3 worm cellular contexts compared by ENCODE assay signal in genomic region chrII:14604261-14604660, ce11.
TF ChIP-seq lines count a peak whose summit lies in the region.

No protein-coding gene starts in this region.

TF ChIP-seq in whole organism, L1 larva, 84 proteins besides CTCF, POLR2A, EP300 and RAD21:
- TF ChIP-seq ceh-63 (GFP tag; optimal IDR thresholded peaks at IDR 0.05; lab: Kevin White, UChicago) (no peak), lin-39 (tag; optimal IDR thresholded peaks at IDR 0.05; lab: Kevin White, UChicago) (no peak), unc-130 (tag; optimal IDR thresholded peaks at IDR 0.05; lab: Kevin White, UChicago) (no peak), nhr-20 (tag; optimal IDR thresholded peaks at IDR 0.05; lab: Kevin White, UChicago) (no peak), lin-35 (GFP tag; optimal IDR thresholded peaks at IDR 0.05; lab: Kevin White, UChicago) (no peak), egl-27 (tag; optimal IDR thresholded peaks at IDR 0.05; lab: Kevin White, UChicago) (no peak), pag-3 (tag; optimal IDR thresholded peaks at IDR 0.05; lab: Kevin White, UChicago; ENCODE audit: borderline replicate concordance, insufficient read depth) (no peak), C34B4.2 (tag; optimal IDR thresholded peaks at IDR 0.05; lab: Kevin White, UChicago) (no peak), ceh-88 (GFP tag; IDR thresholded peaks at IDR 0.05; lab: Robert Waterston, UW) (no peak), vab-15 (tag; optimal IDR thresholded peaks at IDR 0.05; lab: Kevin White, UChicago) (no peak), elt-2 (tag; optimal IDR thresholded peaks at IDR 0.05; lab: Kevin White, UChicago) (peak; percentile 15), skn-1 (tag; optimal IDR thresholded peaks at IDR 0.05; lab: Kevin White, UChicago) (no peak), nhr-90 (tag; optimal IDR thresholded peaks at IDR 0.05; lab: Kevin White, UChicago; ENCODE audit: poor library complexity) (no peak), ztf-4 (tag; optimal IDR thresholded peaks at IDR 0.05; lab: Kevin White, UChicago) (peak; percentile 49)
TF ChIP-seq in whole organism, L1 larva: peak in this region for 2.

TF ChIP-seq in whole organism, L4 larva, 104 proteins besides CTCF, POLR2A, EP300 and RAD21 (continues in another document):
- peak; percentile 59 for TF ChIP-seq ama-1 (optimal IDR thresholded peaks at IDR 0.05; lab: Kevin White, UChicago)
- no peak for TF ChIP-seq dve-1 (tag; optimal IDR thresholded peaks at IDR 0.05; lab: Kevin White, UChicago; ENCODE audit: insufficient read depth)
- no peak for TF ChIP-seq nhr-6 (tag; optimal IDR thresholded peaks at IDR 0.05; lab: Kevin White, UChicago)
- no peak for TF ChIP-seq lsy-2 (tag; optimal IDR thresholded peaks at IDR 0.05; lab: Kevin White, UChicago)
- TF ChIP-seq fos-1 (tag; optimal IDR thresholded peaks at IDR 0.05; lab: Kevin White, UChicago), result no peak
- TF ChIP-seq nhr-11 (tag; optimal IDR thresholded peaks at IDR 0.05; lab: Kevin White, UChicago), result no peak
- TF ChIP-seq hif-1 (tag; optimal IDR thresholded peaks at IDR 0.05; lab: Kevin White, UChicago), result no peak
- no peak for TF ChIP-seq jun-1 (tag; optimal IDR thresholded peaks at IDR 0.05; lab: Kevin White, UChicago)
- TF ChIP-seq F37D6.2 (tag; optimal IDR thresholded peaks at IDR 0.05; lab: Kevin White, UChicago), result no peak
- no peak for TF ChIP-seq ZK546.5 (tag; optimal IDR thresholded peaks at IDR 0.05; lab: Kevin White, UChicago)
- TF ChIP-seq nhr-77 (tag; optimal IDR thresholded peaks at IDR 0.05; lab: Kevin White, UChicago), result no peak
- no peak for TF ChIP-seq aly-2 (tag; optimal IDR thresholded peaks at IDR 0.05; lab: Kevin White, UChicago)
- no peak for TF ChIP-seq tag-97 (GFP tag; IDR thresholded peaks at IDR 0.05; lab: Robert Waterston, UW)
- TF ChIP-seq zag-1 (tag; optimal IDR thresholded peaks at IDR 0.05; lab: Kevin White, UChicago), result no peak
- no peak for TF ChIP-seq nhr-41 (GFP tag; IDR thresholded peaks at IDR 0.05; lab: Robert Waterston, UW)
- no peak for TF ChIP-seq aha-1 (tag; lab: Kevin White, UChicago)
- no peak for TF ChIP-seq Y5F2A.4 (GFP tag; optimal IDR thresholded peaks at IDR 0.05; lab: Kevin White, UChicago)
- TF ChIP-seq nhr-102 (tag; optimal IDR thresholded peaks at IDR 0.05; lab: Kevin White, UChicago), result no peak
- TF ChIP-seq snpc-1.2 (GFP tag; IDR thresholded peaks at IDR 0.05; lab: Robert Waterston, UW), result 0 out of 2 replicates have a peak, but pooled peaks have one; percentile 9
- TF ChIP-seq egl-43 (GFP tag; IDR thresholded peaks at IDR 0.05; lab: Robert Waterston, UW), result no peak
- no peak for TF ChIP-seq ceh-20 (GFP tag; IDR thresholded peaks at IDR 0.05; lab: Robert Waterston, UW)
- TF ChIP-seq rbr-2 (tag; optimal IDR thresholded peaks at IDR 0.05; lab: Kevin White, UChicago), result no peak
- peak; percentile 35; the same call in 1 of the 2 replicates for TF ChIP-seq dmd-6 (GFP tag; IDR thresholded peaks at IDR 0.05; lab: Robert Waterston, UW)
- no peak for TF ChIP-seq fkh-10 (GFP tag; optimal IDR thresholded peaks at IDR 0.05; lab: Kevin White, UChicago)
- TF ChIP-seq daf-19 (GFP tag; conservative IDR thresholded peaks at IDR 0.05; lab: Robert Waterston, UW), result no peak
- TF ChIP-seq skn-1 (tag; optimal IDR thresholded peaks at IDR 0.05; lab: Kevin White, UChicago), result no peak
- 0 out of 2 replicates have a peak, but pooled peaks have one; percentile 39 for TF ChIP-seq Y75B8A.6 (GFP tag; IDR thresholded peaks at IDR 0.05; lab: Robert Waterston, UW)
- no peak for TF ChIP-seq lin-1 (GFP tag; IDR thresholded peaks at IDR 0.05; lab: Robert Waterston, UW)
- no peak for TF ChIP-seq unc-39 (tag; optimal IDR thresholded peaks at IDR 0.05; lab: Kevin White, UChicago)
- TF ChIP-seq nhr-76 (tag; optimal IDR thresholded peaks at IDR 0.05; lab: Kevin White, UChicago), result no peak
- TF ChIP-seq php-3 (GFP tag; IDR thresholded peaks at IDR 0.05; lab: Robert Waterston, UW), result peak; percentile 52; the same call in 1 of the 2 replicates
- TF ChIP-seq dmd-9 (GFP tag; IDR thresholded peaks at IDR 0.05; lab: Robert Waterston, UW), result no peak
- no peak for TF ChIP-seq mdt-29 (GFP tag; IDR thresholded peaks at IDR 0.05; lab: Robert Waterston, UW)
- 0 out of 2 replicates have a peak, but pooled peaks have one; percentile 4 for TF ChIP-seq nhr-42 (GFP tag; IDR thresholded peaks at IDR 0.05; lab: Robert Waterston, UW)
- TF ChIP-seq snpc-4 (tag; optimal IDR thresholded peaks at IDR 0.05; lab: Kevin White, UChicago), result no peak
- no peak for TF ChIP-seq F49E8.2 (tag; optimal IDR thresholded peaks at IDR 0.05; lab: Kevin White, UChicago; ENCODE audit: borderline replicate concordance)
- TF ChIP-seq D1046.2 (GFP tag; IDR thresholded peaks at IDR 0.05; lab: Robert Waterston, UW), result no peak
- no peak for TF ChIP-seq dmd-8 (GFP tag; IDR thresholded peaks at IDR 0.05; lab: Robert Waterston, UW)
- no peak for TF ChIP-seq lin-39 (tag; optimal IDR thresholded peaks at IDR 0.05; lab: Kevin White, UChicago)
- no peak for TF ChIP-seq daf-12 (tag; optimal IDR thresholded peaks at IDR 0.05; lab: Kevin White, UChicago)
- 0 out of 2 replicates have a peak, but pooled peaks have one; percentile 36 for TF ChIP-seq mxl-2 (GFP tag; conservative IDR thresholded peaks at IDR 0.05; lab: Robert Waterston, UW)

TF ChIP-seq in whole organism, young adult, 124 proteins besides CTCF, POLR2A, EP300 and RAD21:
- TF ChIP-seq ZK185.1 (tag; optimal IDR thresholded peaks at IDR 0.05; lab: Kevin White, UChicago; ENCODE audit: poor library complexity, severe bottlenecking) (no peak), hlh-12 (tag; optimal IDR thresholded peaks at IDR 0.05; lab: Kevin White, UChicago) (no peak), mel-28 (tag; optimal IDR thresholded peaks at IDR 0.05; lab: Kevin White, UChicago; ENCODE audit: borderline replicate concordance) (no peak), gei-17 (GFP tag; optimal IDR thresholded peaks at IDR 0.05; lab: Kevin White, UChicago) (no peak), ama-1 (optimal IDR thresholded peaks at IDR 0.05; lab: Kevin White, UChicago) (peak; percentile 60), ama-1 (GFP tag; optimal IDR thresholded peaks at IDR 0.05; lab: Kevin White, UChicago) (no peak), tbx-9 (tag; optimal IDR thresholded peaks at IDR 0.05; lab: Kevin White, UChicago; ENCODE audit: borderline replicate concordance) (no peak)
